Worm (Caenorhabditis elegans) whole organism, dauer: ENCODE results near the gene decr-1.2.

Source experiments
- unc-62 ChIP-seq: sonication (generic microtip); optimal IDR thresholded peaks from 2 replicates; lab custom pipeline; 2017; ENCODE audit warnings: missing biosample characterization, missing genetic modification reagents, missing genetic modification characterization

decr-1.2 gene

DNA sequence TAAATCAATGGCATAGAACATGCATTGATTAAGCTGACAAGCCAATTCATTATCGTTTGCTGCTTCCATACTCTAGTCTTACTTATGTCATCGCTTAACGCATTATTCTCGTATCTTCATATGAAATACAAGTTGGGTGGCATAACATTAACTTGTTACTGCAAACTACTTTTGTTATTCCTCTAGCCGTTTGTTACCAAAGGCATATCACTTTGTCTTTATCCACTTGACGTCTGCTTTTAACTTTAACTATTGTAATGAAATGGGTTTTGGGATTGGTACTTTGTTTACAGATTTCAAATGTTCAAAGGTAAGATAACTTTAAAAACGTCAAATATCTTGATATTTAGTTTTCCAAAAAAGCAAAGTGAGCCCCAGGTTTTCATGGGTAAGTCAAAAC, 9.4 kb upstream of the decr-1.2 start, which contains the start of gene W01C9.2:
TSS of gene W01C9.2 (plus strand) at position 301 of the 400 bp plus-strand sequence.
- TF ChIP-seq unc-62 (GFP tag; lab: Kevin White, UChicago), result no peak

DNA sequence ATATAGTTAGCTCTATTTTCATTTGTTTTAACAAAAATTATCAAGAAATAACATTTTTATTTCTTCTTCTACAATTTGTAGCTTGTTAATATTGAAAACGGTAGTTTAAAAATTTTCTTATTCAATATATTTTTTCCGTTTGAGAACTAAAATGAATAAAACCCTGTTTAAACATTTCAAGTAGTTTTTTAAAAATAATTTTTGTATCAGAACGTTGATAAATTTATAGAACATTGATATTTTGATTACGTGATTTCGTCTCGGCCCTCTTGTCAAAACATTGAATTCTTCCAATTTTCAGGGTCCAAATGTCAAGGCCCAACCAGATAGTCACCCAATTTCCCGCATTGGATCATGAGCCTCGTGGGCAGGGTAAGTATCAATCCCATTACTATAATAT, 5.0 kb upstream of the decr-1.2 start, which contains the start of gene pqn-73:
TSS of gene pqn-73 (plus strand) at position 301 of the 400 bp plus-strand sequence.
- TF ChIP-seq unc-62 (GFP tag; lab: Kevin White, UChicago), result no peak

DNA sequence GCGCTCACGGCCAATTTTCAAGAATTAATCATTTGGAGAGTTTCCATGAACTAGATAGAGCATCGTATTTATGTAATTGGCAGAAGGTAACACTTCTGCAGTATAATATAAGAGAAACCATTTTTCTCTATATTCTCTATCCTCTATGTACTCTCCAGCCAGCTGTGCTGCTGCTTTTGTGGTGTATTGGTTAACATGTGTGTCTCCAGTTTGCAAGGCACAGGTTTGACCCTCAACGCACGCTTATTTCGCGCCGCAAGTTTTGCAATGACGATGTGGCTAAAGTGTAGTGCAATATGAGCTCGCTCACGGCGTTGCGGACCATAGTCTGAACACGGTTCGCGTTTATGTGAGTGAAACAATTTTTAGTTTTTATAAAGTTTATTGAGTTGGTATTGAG, 1.6 kb downstream of the decr-1.2 start:
- no peak for TF ChIP-seq unc-62 (GFP tag; lab: Kevin White, UChicago)

DNA sequence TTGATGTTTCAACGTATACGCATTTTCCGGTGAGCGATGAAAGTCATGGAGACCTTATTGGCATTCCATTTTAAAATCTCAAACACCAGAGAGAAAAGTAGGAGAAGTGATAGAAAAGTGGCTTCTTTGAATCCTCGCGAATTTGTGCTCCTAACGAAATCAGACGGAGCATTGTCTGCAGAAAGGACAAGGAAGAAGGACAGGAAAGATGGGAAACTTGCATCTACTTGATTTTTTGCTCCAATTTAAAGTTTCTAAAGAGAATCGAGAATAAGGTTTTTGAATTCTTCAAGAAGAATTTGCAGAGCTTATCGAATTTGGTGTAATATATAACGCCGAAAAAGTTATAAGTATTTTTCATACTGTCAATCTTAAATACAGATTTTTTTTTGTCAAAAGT, 5.7 kb downstream of the decr-1.2 start:
- TF ChIP-seq unc-62 (GFP tag; lab: Kevin White, UChicago), result no peak

DNA sequence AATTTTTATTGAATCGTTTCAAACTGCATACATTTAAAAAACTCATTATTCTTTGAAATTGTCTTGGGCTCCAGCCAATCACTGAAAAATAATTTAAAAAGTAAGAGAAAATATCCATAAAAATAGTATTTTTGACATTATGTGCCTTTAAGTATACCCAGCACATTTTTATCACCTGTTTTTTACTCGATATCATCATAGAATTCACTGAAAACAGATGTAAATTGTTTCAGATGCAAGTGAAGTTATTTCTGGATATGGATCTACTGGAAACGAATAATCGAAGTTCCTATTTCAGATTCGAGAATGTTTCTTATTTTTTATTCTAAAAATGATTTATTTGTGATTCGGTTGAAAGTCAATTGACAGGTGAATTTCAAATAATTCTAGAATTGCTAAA, 9.2 kb downstream of the decr-1.2 start:
- no peak for TF ChIP-seq unc-62 (GFP tag; lab: Kevin White, UChicago)

DNA sequence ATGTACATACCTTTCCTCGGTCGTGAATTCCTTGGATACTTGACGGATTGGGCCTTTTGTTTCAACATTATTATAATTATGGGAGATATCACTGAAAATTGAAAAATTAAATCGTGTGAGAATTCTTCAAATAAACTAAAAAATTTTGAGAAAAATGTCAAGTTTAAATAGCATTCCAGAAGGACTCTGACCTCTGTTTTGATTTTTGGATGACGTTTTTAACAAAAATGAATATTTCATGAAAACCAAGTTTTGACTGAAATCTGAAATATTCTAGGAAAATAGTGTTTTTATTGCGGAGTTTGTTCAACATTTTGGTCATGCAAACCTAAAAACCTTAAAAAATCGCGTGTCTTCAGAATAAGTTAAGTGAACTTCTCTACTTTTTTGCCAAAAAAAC, 10.8 kb downstream of the decr-1.2 start, which contains the start of gene glb-27:
TSS of gene glb-27 (minus strand) at position 101 of the 400 bp plus-strand sequence.
- no peak for TF ChIP-seq unc-62 (GFP tag; lab: Kevin White, UChicago)

DNA sequence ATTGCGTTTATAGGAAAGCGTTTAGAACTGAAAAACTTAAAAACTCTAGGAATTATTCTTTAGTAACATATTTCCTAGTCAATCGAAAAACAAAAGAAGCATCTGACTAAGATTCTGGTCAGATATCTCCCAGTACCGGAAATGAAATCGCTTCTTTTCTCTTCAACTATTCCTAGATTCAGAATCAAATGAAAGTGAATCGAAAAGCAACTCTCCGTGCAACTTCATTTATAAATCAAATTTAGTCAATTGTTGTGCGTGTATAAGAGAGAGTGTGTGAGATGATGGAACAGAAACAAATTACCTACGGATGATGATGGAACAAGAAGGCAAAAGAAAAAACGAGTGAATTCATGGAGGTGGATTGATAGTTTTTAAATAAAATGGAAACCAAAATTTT, 13.8 kb downstream of the decr-1.2 start:
- no peak for TF ChIP-seq unc-62 (GFP tag; lab: Kevin White, UChicago)

DNA sequence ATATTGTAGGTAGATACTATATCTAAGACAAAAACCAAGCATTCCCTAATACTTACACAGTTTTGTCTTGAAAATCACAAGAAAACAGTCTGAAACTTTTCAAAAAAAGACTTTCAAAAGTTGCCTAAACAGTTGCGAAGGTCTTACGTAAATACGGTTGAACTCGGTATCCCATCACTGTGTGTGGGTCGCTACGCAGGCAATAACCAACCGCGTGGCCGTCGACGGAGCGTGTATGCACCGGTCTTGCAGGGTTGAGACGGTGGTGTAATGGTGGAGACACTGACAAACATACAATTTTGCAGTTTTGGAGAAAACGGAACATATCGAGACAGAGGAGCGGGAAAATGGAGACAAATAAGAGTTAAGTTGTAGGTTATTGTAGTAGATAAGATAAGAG, 15.8 kb downstream of the decr-1.2 start, which contains the start of gene iff-2:
TSS of gene iff-2 (minus strand) at position 141 of the 400 bp plus-strand sequence.
- no peak for TF ChIP-seq unc-62 (GFP tag; lab: Kevin White, UChicago)

DNA sequence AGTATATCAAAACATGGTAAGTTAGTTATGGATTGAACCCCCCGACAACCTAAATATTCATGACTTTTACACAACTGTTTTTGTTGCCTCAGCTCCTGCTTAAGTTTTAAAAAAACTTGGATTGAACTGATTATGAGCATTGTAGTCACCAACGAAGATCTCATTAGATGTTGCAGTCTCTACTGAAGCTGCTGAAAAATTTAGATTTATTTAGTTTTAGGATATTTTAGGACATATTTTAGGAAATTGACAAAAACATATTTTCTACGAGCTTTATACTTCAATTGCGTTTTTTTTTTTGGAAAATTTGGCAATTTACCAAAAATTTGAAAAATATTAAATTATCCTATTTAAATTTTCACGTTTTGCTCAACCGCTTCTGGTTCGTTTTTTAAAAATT, 16.6 kb downstream of the decr-1.2 start, which contains the start of gene F54C9.14:
TSS of gene F54C9.14 (plus strand) at position 301 of the 400 bp plus-strand sequence.
- TF ChIP-seq unc-62 (GFP tag; lab: Kevin White, UChicago), result no peak

DNA sequence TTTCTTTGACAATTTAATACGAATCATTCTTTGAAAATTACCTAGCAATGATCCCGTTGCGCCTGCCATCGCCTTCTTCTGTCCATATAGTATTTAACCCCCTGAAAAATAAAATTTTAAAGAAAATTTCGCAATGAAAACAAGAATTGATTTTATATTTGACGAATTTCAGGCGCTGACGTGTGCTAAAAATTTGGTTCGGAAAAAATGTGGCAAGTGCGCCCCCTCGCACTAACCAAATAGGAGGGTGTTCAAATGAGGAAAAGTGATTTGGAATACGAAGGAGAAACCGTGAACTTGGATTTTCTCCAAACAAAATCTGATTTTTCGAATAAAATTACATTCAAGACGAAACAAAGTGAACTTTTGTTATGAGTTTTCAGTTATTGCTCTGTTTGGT, 20.6 kb downstream of the decr-1.2 start, which contains the start of gene stc-1:
TSS of gene stc-1 (minus strand) at position 101 of the 400 bp plus-strand sequence.
- TF ChIP-seq unc-62 (GFP tag; lab: Kevin White, UChicago), result no peak

DNA sequence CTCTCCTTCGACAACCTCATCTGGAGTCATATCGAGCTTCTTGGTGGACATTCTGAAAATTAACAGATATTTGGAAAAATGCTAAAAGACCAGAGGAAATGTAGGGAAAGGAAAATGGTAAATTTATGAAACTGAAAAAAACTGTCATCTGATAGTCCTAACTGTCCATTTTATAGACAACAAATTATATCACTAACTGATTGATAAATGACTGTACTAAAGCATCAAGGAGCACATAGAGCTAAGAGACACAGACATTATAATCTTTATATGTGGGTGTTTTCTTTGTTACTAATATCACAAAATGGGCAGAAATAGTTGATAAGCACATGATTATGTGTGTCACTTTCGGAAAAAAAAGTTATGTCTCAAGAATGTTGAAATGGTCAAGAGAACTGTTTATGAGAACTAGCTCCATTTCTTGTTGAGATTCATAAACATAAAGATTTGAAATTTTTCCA, 21.4 kb downstream of the decr-1.2 start, which contains the start of gene F54C9.3:
TSS of gene F54C9.3 (minus strand) at position 51 of the 461 bp plus-strand sequence.
- no peak for TF ChIP-seq unc-62 (GFP tag; lab: Kevin White, UChicago)

DNA sequence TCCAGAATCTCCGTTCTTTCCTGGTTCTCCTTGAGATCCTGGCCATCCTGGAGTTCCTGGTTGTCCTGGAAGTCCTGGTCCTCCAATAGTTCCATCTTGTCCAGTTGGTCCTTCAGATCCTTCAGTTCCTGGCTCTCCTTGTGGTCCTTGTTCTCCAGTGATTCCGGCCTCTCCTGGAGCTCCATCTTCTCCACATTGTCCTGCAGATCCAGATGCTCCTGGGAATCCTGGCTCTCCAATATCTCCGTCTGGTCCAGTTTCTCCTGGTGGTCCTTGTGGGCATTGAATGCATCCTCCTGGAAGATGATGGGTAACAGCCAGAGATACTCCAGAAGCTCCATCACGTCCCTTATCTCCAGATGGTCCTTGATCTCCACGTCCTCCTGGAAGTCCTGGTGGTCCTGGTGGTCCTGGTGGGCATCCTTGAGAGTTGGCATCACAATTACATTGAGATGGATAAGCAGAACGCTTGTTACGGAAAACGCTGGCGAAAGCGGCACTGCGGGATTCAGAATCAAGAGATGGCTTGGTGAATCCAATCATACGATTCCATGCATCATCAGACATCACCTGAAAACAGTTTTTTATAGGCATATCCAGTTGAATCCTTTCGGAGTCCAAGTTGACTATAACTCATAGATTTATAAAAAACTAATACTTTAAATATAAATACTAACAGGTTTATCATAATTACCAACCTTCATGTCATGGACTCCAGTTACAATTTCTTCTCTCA, 23.0 kb downstream of the decr-1.2 start:
- no peak for TF ChIP-seq unc-62 (GFP tag; lab: Kevin White, UChicago)

DNA sequence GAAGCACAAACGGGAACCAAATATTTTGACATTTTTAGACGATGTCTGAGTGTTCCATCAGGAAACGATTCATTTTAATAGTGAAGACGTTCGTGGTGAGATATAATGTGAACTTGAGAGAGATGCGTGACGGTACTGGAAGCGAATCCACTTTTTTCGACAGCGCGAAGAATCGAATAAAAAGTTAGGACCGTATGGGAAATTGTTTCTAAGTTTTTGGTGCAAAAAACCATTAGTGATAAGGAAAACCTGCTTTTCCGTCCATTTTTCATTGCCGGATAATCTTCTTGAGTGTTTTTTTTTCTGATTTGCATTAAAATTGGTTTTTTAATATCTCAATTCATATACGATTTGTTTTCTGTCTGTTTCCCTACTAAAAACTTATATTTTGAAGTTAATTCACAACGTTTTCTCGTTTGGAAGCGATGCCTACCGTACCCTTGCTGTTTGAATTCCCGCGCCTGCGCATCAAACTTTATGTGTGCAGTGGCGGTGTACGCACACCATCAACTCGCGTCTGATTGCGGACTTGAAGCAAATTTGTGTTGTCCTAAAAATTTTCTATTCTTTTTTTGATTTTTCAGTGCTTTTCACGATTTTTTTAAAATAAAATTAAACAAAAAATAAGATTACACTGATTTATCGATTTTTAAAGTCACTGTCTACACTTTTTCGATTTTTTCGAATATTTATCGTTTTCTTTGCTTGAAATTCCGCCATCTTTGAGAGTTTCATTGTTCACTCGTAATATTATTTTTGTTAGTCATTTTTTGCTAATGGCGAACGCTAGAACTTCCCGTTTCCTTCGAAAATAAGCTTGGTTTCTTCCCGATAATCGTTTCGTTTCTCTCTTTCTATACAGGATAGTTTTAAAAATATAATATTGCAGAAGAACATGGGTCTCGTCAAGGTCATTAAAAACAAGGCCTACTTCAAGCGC, 23.9 kb downstream of the decr-1.2 start, which contains the start of the genes col-38 and rpl-5:
TSS of gene col-38 (minus strand) at position 51 of the 940 bp plus-strand sequence.
TSS of gene rpl-5 (plus strand) at position 890 of the 940 bp plus-strand sequence.
- TF ChIP-seq unc-62 (GFP tag; lab: Kevin White, UChicago), result no peak

DNA sequence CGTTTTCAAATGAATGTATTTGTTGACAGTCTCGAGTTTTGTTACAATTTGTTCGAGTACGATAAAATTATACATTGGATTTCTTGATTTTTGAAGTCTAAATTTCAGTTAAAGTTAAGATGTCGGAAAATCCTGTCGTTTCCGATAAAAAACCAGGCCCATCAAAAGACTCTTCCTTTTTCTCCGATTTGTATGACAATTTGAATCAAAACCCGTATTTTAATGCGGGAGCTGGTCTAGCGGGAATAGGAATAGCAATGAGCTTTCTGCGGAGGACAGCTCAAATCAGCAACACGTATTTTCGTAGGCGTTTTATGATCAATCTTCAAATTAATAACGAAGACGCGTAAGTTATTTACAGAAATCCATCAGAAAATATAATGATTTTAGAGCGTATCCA, 25.6 kb downstream of the decr-1.2 start, which contains the start of gene bcs-1:
TSS of gene bcs-1 (plus strand) at position 109 of the 400 bp plus-strand sequence.
- no peak for TF ChIP-seq unc-62 (GFP tag; lab: Kevin White, UChicago)

DNA sequence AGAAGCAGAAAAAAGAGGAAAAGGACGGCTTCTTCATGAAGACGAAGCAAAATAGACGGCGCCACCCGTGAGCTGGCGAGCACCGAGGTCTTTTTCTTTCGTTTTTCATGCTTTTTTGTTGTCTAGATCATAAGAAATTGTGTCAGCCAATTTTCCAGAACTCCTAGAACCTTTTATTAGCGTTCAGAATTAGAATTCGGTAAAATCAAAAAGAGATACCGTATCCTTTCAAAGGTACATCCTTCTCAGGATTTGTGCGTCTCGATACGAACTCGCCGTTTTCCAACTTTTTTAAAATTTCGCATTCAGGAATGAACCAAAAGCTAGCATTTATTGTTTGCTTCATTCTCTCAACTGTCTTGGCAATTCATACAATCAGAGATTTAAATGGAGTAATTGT, 27.6 kb downstream of the decr-1.2 start, which contains the start of gene F54C9.7:
TSS of gene F54C9.7 (plus strand) at position 301 of the 400 bp plus-strand sequence.
- no peak for TF ChIP-seq unc-62 (GFP tag; lab: Kevin White, UChicago)
